Fruit fly (Drosophila melanogaster): ENCODE data around the gene Gbeta13F.

Gbeta13F gene

DNA sequence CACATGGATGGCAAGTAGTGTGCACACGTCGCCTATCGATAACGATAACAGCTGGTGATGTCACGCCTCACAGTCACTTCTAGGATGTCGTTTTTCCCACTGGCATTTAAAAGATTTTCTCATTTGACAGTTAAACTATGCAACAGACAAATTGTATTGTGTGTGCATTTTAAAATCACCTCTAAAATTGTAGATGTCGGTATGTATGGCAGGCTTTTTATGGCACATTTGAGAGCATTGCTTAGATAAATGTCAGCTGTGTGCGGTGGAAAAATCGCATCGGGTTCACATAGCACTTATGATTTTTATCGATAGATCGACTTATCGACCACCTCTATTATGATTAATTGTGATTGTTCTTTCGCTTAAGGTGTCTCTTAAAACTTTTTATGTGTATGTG is 15.8 kb upstream of the Gbeta13F start, which contains the start of the genes ArgRS and CG8578 (continued):
- TF ChIP-seq CG13296 (GFP tag; optimal IDR thresholded peaks at IDR 0.05), result no peak
- TF ChIP-seq grn (GFP tag; optimal IDR thresholded peaks at IDR 0.05), result no peak
- TF ChIP-seq CG7745 (tag; optimal IDR thresholded peaks at IDR 0.05), result no peak
- TF ChIP-seq HHEX (GFP tag; optimal IDR thresholded peaks at IDR 0.05), result no peak
- TF ChIP-seq crc (GFP tag; optimal IDR thresholded peaks at IDR 0.05), result peak; percentile 69
- peak; percentile 7 for TF ChIP-seq CG9437 (GFP tag; optimal IDR thresholded peaks at IDR 0.05)
- TF ChIP-seq dpn (GFP tag; optimal IDR thresholded peaks at IDR 0.05), result peak; percentile 62 to 88
- TF ChIP-seq Eip74EF (GFP tag; optimal IDR thresholded peaks at IDR 0.05), result peak in 1 of 2 experiments; percentile 38
- TF ChIP-seq Fer1 (GFP tag; optimal IDR thresholded peaks at IDR 0.05), result no peak
- no peak for TF ChIP-seq CG4360 (GFP tag; IDR thresholded peaks at IDR 0.05)
- no peak for TF ChIP-seq fru (optimal IDR thresholded peaks at IDR 0.05)
- TF ChIP-seq CG10431 (GFP tag; optimal IDR thresholded peaks at IDR 0.05), result no peak
- TF ChIP-seq CG4730 (GFP tag; IDR thresholded peaks at IDR 0.05), result no peak
- TF ChIP-seq CG10462 (GFP tag; optimal IDR thresholded peaks at IDR 0.05), result no peak
- no peak for TF ChIP-seq CG12155 (GFP tag; optimal IDR thresholded peaks at IDR 0.05)
- TF ChIP-seq z (GFP tag; IDR thresholded peaks at IDR 0.05), result no peak
- peak; percentile 22 for TF ChIP-seq Dp (GFP tag; optimal IDR thresholded peaks at IDR 0.05)
- TF ChIP-seq NC2β (GFP tag; optimal IDR thresholded peaks at IDR 0.05), result peak; percentile 30
- peak; percentile 29 for TF ChIP-seq CG12942 (GFP tag; optimal IDR thresholded peaks at IDR 0.05)
- TF ChIP-seq lab (GFP tag; optimal IDR thresholded peaks at IDR 0.05), result no peak
- TF ChIP-seq HLH4C (GFP tag; IDR thresholded peaks at IDR 0.05; ENCODE audit: partially characterized antibody), result peak; percentile 90
- TF ChIP-seq Bgb (GFP tag; IDR thresholded peaks at IDR 0.05; ENCODE audit: partially characterized antibody), result peak; percentile 71
- peak; percentile 85 for TF ChIP-seq Camta (GFP tag; optimal IDR thresholded peaks at IDR 0.05)
- peak; percentile 53 for TF ChIP-seq CG1603 (tag; optimal IDR thresholded peaks at IDR 0.05)
- no peak for TF ChIP-seq BtbVII (GFP tag; optimal IDR thresholded peaks at IDR 0.05)
- no peak for TF ChIP-seq jing (GFP tag; optimal IDR thresholded peaks at IDR 0.05)
- TF ChIP-seq Oli (tag; optimal IDR thresholded peaks at IDR 0.05), result no peak
- peak; percentile 58; the same call in 1 of the 2 replicates for TF ChIP-seq Taf1 (GFP tag; IDR thresholded peaks at IDR 0.05)
- TF ChIP-seq Neu2 (GFP tag; optimal IDR thresholded peaks at IDR 0.05; ENCODE audit: borderline replicate concordance), result no peak
- peak; percentile 80 to 88 for TF ChIP-seq Pdp1 (GFP tag; optimal IDR thresholded peaks at IDR 0.05)
- peak; percentile 28 for TF ChIP-seq Sry-β (GFP tag; optimal IDR thresholded peaks at IDR 0.05)
- TF ChIP-seq CG2889 (GFP tag; IDR thresholded peaks at IDR 0.05), result no peak
- TF ChIP-seq ssp (GFP tag; IDR thresholded peaks at IDR 0.05), result peak; percentile 95
- TF ChIP-seq CG33213 (GFP tag; optimal IDR thresholded peaks at IDR 0.05), result no peak
- TF ChIP-seq Mad (GFP tag; optimal IDR thresholded peaks at IDR 0.05), result no peak
- TF ChIP-seq CG10366 (GFP tag; IDR thresholded peaks at IDR 0.05), result 0 out of 2 replicates have a peak, but pooled peaks have one; percentile 51
- TF ChIP-seq CG14441 (GFP tag; IDR thresholded peaks at IDR 0.05), result peak; percentile 71
- peak; percentile 57; the same call in 1 of the 3 replicates for TF ChIP-seq zfh1 (GFP tag; IDR thresholded peaks at IDR 0.05)
- no peak for TF ChIP-seq Nf-YB (GFP tag; optimal IDR thresholded peaks at IDR 0.05)
- TF ChIP-seq sd (tag; optimal IDR thresholded peaks at IDR 0.05), result no peak
- TF ChIP-seq zfh2 (GFP tag; optimal IDR thresholded peaks at IDR 0.05), result peak; percentile 70
- TF ChIP-seq CG31441 (GFP tag; IDR thresholded peaks at IDR 0.05), result peak; percentile 80
- TF ChIP-seq pan (optimal IDR thresholded peaks at IDR 0.05), result no peak
- TF ChIP-seq pan (GFP tag; optimal IDR thresholded peaks at IDR 0.05 in 1 of 2, IDR thresholded peaks at IDR 0.05 in 1 of 2), result peak in 1 of 2 experiments; percentile 76
- TF ChIP-seq CG7372 (GFP tag; IDR thresholded peaks at IDR 0.05), result peak; percentile 77
- TF ChIP-seq Dref (GFP tag; IDR thresholded peaks at IDR 0.05), result peak; percentile 73
- no peak for TF ChIP-seq kah (GFP tag; optimal IDR thresholded peaks at IDR 0.05)
- peak in 1 of 2 experiments; percentile 26 for TF ChIP-seq chif (GFP tag; optimal IDR thresholded peaks at IDR 0.05)
- no peak for TF ChIP-seq CG2875 (GFP tag; optimal IDR thresholded peaks at IDR 0.05)
- TF ChIP-seq CG2202 (tag; optimal IDR thresholded peaks at IDR 0.05), result no peak
- TF ChIP-seq gsb-n (tag; optimal IDR thresholded peaks at IDR 0.05), result no peak

All from whole organism, embryonic.